Fruit fly (Drosophila melanogaster): ENCODE measurements around the gene Adi1.

Gene Adi1

dm6 chr3L:10678545-10679067 lies 15.4 kb downstream of the Adi1 start (continued):
- peak; percentile 85 for TF ChIP-seq Sox102F (GFP tag; optimal IDR thresholded peaks at IDR 0.05)
- TF ChIP-seq CG34406 (GFP tag; optimal IDR thresholded peaks at IDR 0.05): peak; percentile 89
- TF ChIP-seq dsx (GFP tag; optimal IDR thresholded peaks at IDR 0.05; ENCODE audit: poor library complexity, severe bottlenecking): peak; percentile 87
- TF ChIP-seq CG32006 (GFP tag; optimal IDR thresholded peaks at IDR 0.05): peak; percentile 95
- TF ChIP-seq dac (GFP tag; optimal IDR thresholded peaks at IDR 0.05): peak; percentile 76
- peak; percentile 92 for TF ChIP-seq eg (GFP tag; IDR thresholded peaks at IDR 0.05)
- TF ChIP-seq CG3032 (tag; optimal IDR thresholded peaks at IDR 0.05): peak; percentile 92
- TF ChIP-seq Sox15 (GFP tag; optimal IDR thresholded peaks at IDR 0.05): peak; percentile 65
- TF ChIP-seq esn (GFP tag; optimal IDR thresholded peaks at IDR 0.05): peak; percentile 94
- peak; percentile 86 for TF ChIP-seq Gug (GFP tag; IDR thresholded peaks at IDR 0.05)
- peak; percentile 66 for TF ChIP-seq CG7368 (GFP tag; optimal IDR thresholded peaks at IDR 0.05)
- peak; percentile 94 for TF ChIP-seq CG10631 (GFP tag; optimal IDR thresholded peaks at IDR 0.05)
- peak; percentile 84 for TF ChIP-seq CG16779 (tag; optimal IDR thresholded peaks at IDR 0.05)
- TF ChIP-seq svp (GFP tag): peak; percentile 96
- peak; percentile 87 for TF ChIP-seq CG10669 (GFP tag; optimal IDR thresholded peaks at IDR 0.05)
- TF ChIP-seq fd59A (GFP tag; optimal IDR thresholded peaks at IDR 0.05): peak; percentile 83
- TF ChIP-seq CG15336 (GFP tag; IDR thresholded peaks at IDR 0.05): peak; percentile 98
- TF ChIP-seq CG9139 (GFP tag; optimal IDR thresholded peaks at IDR 0.05): peak; percentile 82
- peak; percentile 88 for TF ChIP-seq net (GFP tag; optimal IDR thresholded peaks at IDR 0.05)
- peak; percentile 88 for TF ChIP-seq CG6792 (GFP tag; optimal IDR thresholded peaks at IDR 0.05)
- TF ChIP-seq Sox14 (GFP tag; optimal IDR thresholded peaks at IDR 0.05): peak; percentile 91
- TF ChIP-seq CG1621 (tag; optimal IDR thresholded peaks at IDR 0.05): peak; percentile 84
- TF ChIP-seq Eip93F (GFP tag; optimal IDR thresholded peaks at IDR 0.05): peak; percentile 46
- TF ChIP-seq Lpt (GFP tag; optimal IDR thresholded peaks at IDR 0.05): peak; percentile 83
- TF ChIP-seq achi (GFP tag; optimal IDR thresholded peaks at IDR 0.05): peak; percentile 87
- TF ChIP-seq CG4318 (GFP tag; optimal IDR thresholded peaks at IDR 0.05): peak; percentile 82
- peak; percentile 80 for TF ChIP-seq CG11902 (GFP tag; optimal IDR thresholded peaks at IDR 0.05)
- TF ChIP-seq Hr39 (GFP tag; optimal IDR thresholded peaks at IDR 0.05): peak; percentile 79
- no peak for TF ChIP-seq Hr38 (GFP tag; optimal IDR thresholded peaks at IDR 0.05)
- peak; percentile 48 for TF ChIP-seq vri (GFP tag; optimal IDR thresholded peaks at IDR 0.05)

- TF ChIP-seq CG10631 (GFP tag; optimal IDR thresholded peaks at IDR 0.05) (no peak), achi (GFP tag; optimal IDR thresholded peaks at IDR 0.05) (peak; percentile 30), CG4318 (GFP tag; optimal IDR thresholded peaks at IDR 0.05) (no peak), net (GFP tag; optimal IDR thresholded peaks at IDR 0.05) (peak; percentile 42), spab (GFP tag; optimal IDR thresholded peaks at IDR 0.05) (no peak), CG7368 (GFP tag; optimal IDR thresholded peaks at IDR 0.05) (no peak), fd85E (GFP tag; optimal IDR thresholded peaks at IDR 0.05) (no peak), CG6276 (GFP tag; optimal IDR thresholded peaks at IDR 0.05) (peak; percentile 22), Eip78C (GFP tag) (peak; percentile 75), Met (GFP tag; optimal IDR thresholded peaks at IDR 0.05) (peak; percentile 44), CG6808 (GFP tag; optimal IDR thresholded peaks at IDR 0.05) (peak; percentile 1), dac (GFP tag; optimal IDR thresholded peaks at IDR 0.05) (no peak), cyc (GFP tag; optimal IDR thresholded peaks at IDR 0.05) (no peak), Blimp-1 (GFP tag; optimal IDR thresholded peaks at IDR 0.05) (no peak), Ets21C (GFP tag; optimal IDR thresholded peaks at IDR 0.05) (no peak), CG6854 (GFP tag; optimal IDR thresholded peaks at IDR 0.05) (no peak), svp (GFP tag) (no peak), OdsH (GFP tag; optimal IDR thresholded peaks at IDR 0.05) (peak; percentile 21), CG3919 (GFP tag; optimal IDR thresholded peaks at IDR 0.05) (peak; percentile 16), Sox102F (GFP tag; optimal IDR thresholded peaks at IDR 0.05) (peak; percentile 26), CG6163 (GFP tag; IDR thresholded peaks at IDR 0.05) (peak; percentile 64), acj6 (GFP tag; optimal IDR thresholded peaks at IDR 0.05) (peak; percentile 24), Hr38 (GFP tag; optimal IDR thresholded peaks at IDR 0.05) (no peak), CG1621 (tag; optimal IDR thresholded peaks at IDR 0.05) (no peak), CG34406 (GFP tag; optimal IDR thresholded peaks at IDR 0.05) (no peak), Lpt (GFP tag; optimal IDR thresholded peaks at IDR 0.05) (no peak), topi (GFP tag; optimal IDR thresholded peaks at IDR 0.05) (no peak), CG11294 (GFP tag; IDR thresholded peaks at IDR 0.05) (0 out of 2 replicates have a peak, but pooled peaks have one; percentile 32), CG8319 (GFP tag; optimal IDR thresholded peaks at IDR 0.05) (no peak), Sox14 (GFP tag; optimal IDR thresholded peaks at IDR 0.05) (peak; percentile 34), fkh (GFP tag; optimal IDR thresholded peaks at IDR 0.05) (peak; percentile 86), esn (GFP tag; optimal IDR thresholded peaks at IDR 0.05) (peak; percentile 7), lz (GFP tag; optimal IDR thresholded peaks at IDR 0.05) (no peak)
Measured at dm6 chr3L:10679711-10680154, 16.6 kb downstream of the Adi1 start.
